Worm (Caenorhabditis elegans) whole organism, L3 larva: ENCODE data around the gene tatn-1.
A peak's percentile ranks its signal among the peaks of the same experiment; 100 is the strongest.

Experiments
- ZK546.5 ChIP-seq: sonication (generic microtip); optimal IDR thresholded peaks from 2 replicates; lab custom pipeline; 2017; ENCODE audit warnings: missing biosample characterization, missing genetic modification characterization
- aly-2 ChIP-seq: fragments of 150-350 bp; optimal IDR thresholded peaks from 2 replicates; lab custom pipeline; 2014; ENCODE audit warnings: missing biosample characterization, missing genetic modification characterization
- ama-1 ChIP-seq: fragments of 150-350 bp; optimal IDR thresholded peaks from 2 replicates; lab custom pipeline; 2018
- ceh-28 ChIP-seq: fragments of 150-350 bp; optimal IDR thresholded peaks from 2 replicates; lab custom pipeline; 2014; ENCODE audit warnings: missing biosample characterization, missing genetic modification reagents, missing genetic modification characterization
- daf-12 ChIP-seq: fragments of 150-350 bp; optimal IDR thresholded peaks from 2 replicates; lab custom pipeline; 2014; ENCODE audit warnings: missing biosample characterization, missing genetic modification reagents, missing genetic modification characterization
- egl-5 ChIP-seq: fragments of 150-350 bp; optimal IDR thresholded peaks from 2 replicates; lab custom pipeline; 2017; ENCODE audit warnings: missing biosample characterization, missing genetic modification reagents, missing genetic modification characterization, inconsistent platforms
- nhr-11 ChIP-seq: fragments of 150-350 bp; optimal IDR thresholded peaks from 2 replicates; lab custom pipeline; 2014; ENCODE audit warnings: missing biosample characterization, missing genetic modification characterization
- nhr-25 ChIP-seq: sonication (generic microtip); optimal IDR thresholded peaks from 2 replicates; lab custom pipeline; 2017; ENCODE audit warnings: missing biosample characterization, missing genetic modification characterization
- nhr-77 ChIP-seq: fragments of 150-350 bp; optimal IDR thresholded peaks from 2 replicates; lab custom pipeline; 2014; ENCODE audit warnings: missing biosample characterization, missing genetic modification characterization
- pha-4 ChIP-seq: fragments of 150-350 bp; optimal IDR thresholded peaks from 2 replicates; lab custom pipeline; 2014; ENCODE audit warnings: missing biosample characterization, missing genetic modification reagents, missing genetic modification characterization
- tbx-2 ChIP-seq: sonication (generic microtip); optimal IDR thresholded peaks from 2 replicates; lab custom pipeline; 2016; ENCODE audit warnings: mild to moderate bottlenecking, missing genetic modification characterization, missing compliant biosample characterization

- TF ChIP-seq ZK546.5 = no peak
- no peak for TF ChIP-seq nhr-11 (tag; lab: Kevin White, UChicago)
- no peak for TF ChIP-seq aly-2 (tag; lab: Kevin White, UChicago)
- TF ChIP-seq nhr-77 (tag; lab: Kevin White, UChicago) = no peak
- TF ChIP-seq ama-1 = no peak
- peak; percentile 5 for TF ChIP-seq pha-4 (tag; lab: Kevin White, UChicago)
- no peak for TF ChIP-seq egl-5 (tag; lab: Kevin White, UChicago)
- no peak for TF ChIP-seq ceh-28
- TF ChIP-seq daf-12 (tag; lab: Kevin White, UChicago) = no peak
- TF ChIP-seq nhr-25 (tag; lab: Kevin White, UChicago) = no peak
- peak; percentile 21 for TF ChIP-seq tbx-2 (tag; lab: Kevin White, UChicago)
Observed at ce11 chrX:14744496-14744895, 46.3 kb upstream of the tatn-1 start.
